Fruit fly (Drosophila melanogaster) whole organism, embryonic: ENCODE data around the gene CG43051.

Experiments
- CG10209 ChIP-seq: fragments of 200-800 bp; sonication (Bioruptor generic); optimal IDR thresholded peaks from 3 replicates; lab custom pipeline; 2017; ENCODE audit warnings: missing biosample characterization, mild to moderate bottlenecking, missing genetic modification characterization, missing genetic modification reagents
- CG10462 ChIP-seq: fragments of 200-800 bp; sonication (Bioruptor generic); optimal IDR thresholded peaks from 2 replicates; lab custom pipeline; 2016; ENCODE audit warnings: missing biosample characterization, missing genetic modification characterization
- CG11093 ChIP-seq: fragments of 200-800 bp; sonication (Bioruptor generic); IDR thresholded peaks from 3 replicates; pipeline ENCODE4 v1.3.6; 2022; ENCODE audit warnings: missing biosample characterization, missing genetic modification characterization
- CG11456 ChIP-seq: fragments of 200-800 bp; sonication (Bioruptor generic); IDR thresholded peaks from 3 replicates; pipeline ENCODE4 v1.3.6; 2022; ENCODE audit warnings: missing biosample characterization, missing genetic modification characterization
- CG11695 ChIP-seq: fragments of 200-800 bp; sonication (Bioruptor generic); IDR thresholded peaks from 3 replicates; pipeline ENCODE4 v1.3.6; 2022; ENCODE audit warnings: missing biosample characterization, missing genetic modification characterization
- CG12236 ChIP-seq: fragments of 200-800 bp; sonication (Bioruptor generic); optimal IDR thresholded peaks from 2 replicates; lab custom pipeline; 2016; ENCODE audit warnings: missing biosample characterization, missing genetic modification characterization
- CG15269 ChIP-seq: fragments of 200-800 bp; sonication (Bioruptor generic); optimal IDR thresholded peaks from 2 replicates; lab custom pipeline; 2018; ENCODE audit warnings: missing biosample characterization, mild to moderate bottlenecking, missing genetic modification characterization, moderate library complexity
- CG17802 ChIP-seq: fragments of 200-800 bp; sonication (Bioruptor generic); optimal IDR thresholded peaks from 2 replicates; lab custom pipeline; 2018; ENCODE audit warnings: missing biosample characterization, mild to moderate bottlenecking, missing genetic modification characterization, moderate library complexity
- CG18262 ChIP-seq: fragments of 200-800 bp; optimal IDR thresholded peaks from 3 replicates; lab custom pipeline; 2019; ENCODE audit warnings: missing biosample characterization, mild to moderate bottlenecking, missing genetic modification characterization, moderate library complexity
- CG33557 ChIP-seq: fragments of 200-800 bp; sonication (Bioruptor generic); optimal IDR thresholded peaks from 2 replicates; lab custom pipeline; 2019; ENCODE audit warnings: missing biosample characterization, mild to moderate bottlenecking, missing genetic modification characterization, moderate library complexity
- CG4424 ChIP-seq: fragments of 200-800 bp; sonication (Bioruptor generic); optimal IDR thresholded peaks from 3 replicates; lab custom pipeline; 2016; ENCODE audit warnings: missing biosample characterization, missing genetic modification characterization
- CG4730 ChIP-seq: fragments of 200-800 bp; sonication (Bioruptor generic); IDR thresholded peaks from 2 replicates; pipeline ENCODE4 v1.3.6; 2022; ENCODE audit warnings: missing biosample characterization, missing genetic modification characterization
- CG5953 ChIP-seq: fragments of 200-800 bp; sonication (Bioruptor generic); IDR thresholded peaks from 2 replicates; pipeline ENCODE4 v1.3.6; 2022; ENCODE audit warnings: missing biosample characterization, missing genetic modification characterization
- CG7372 ChIP-seq: fragments of 200-800 bp; sonication (Bioruptor generic); IDR thresholded peaks from 2 replicates; pipeline ENCODE4 v1.3.6; 2022; ENCODE audit warnings: missing biosample characterization, missing genetic modification characterization
- CG9876 ChIP-seq: fragments of 200-800 bp; sonication (Bioruptor generic); optimal IDR thresholded peaks from 2 replicates; lab custom pipeline; 2016; ENCODE audit warnings: missing biosample characterization, missing genetic modification characterization
- Dek ChIP-seq: fragments of 200-800 bp; sonication (Bioruptor generic); optimal IDR thresholded peaks from 3 replicates; lab custom pipeline; 2019; ENCODE audit warnings: missing biosample characterization, mild to moderate bottlenecking, missing genetic modification characterization, moderate library complexity
- E2f2 ChIP-seq: fragments of 200-800 bp; sonication (Bioruptor generic); IDR thresholded peaks from 2 replicates; pipeline ENCODE4 v1.3.6; 2022; ENCODE audit warnings: missing biosample characterization, missing genetic modification characterization
- Eip74EF ChIP-seq, 2 experiments: fragments of 200-800 bp in 1 of 2; fragments of >200 bp in 1 of 2; sonication (Bioruptor generic) in 1 of 2; optimal IDR thresholded peaks; 2 replicates each; lab custom pipeline; 2017 to 2019; ENCODE audit warnings: missing biosample characterization in 2 of 2, missing genetic modification characterization in 2 of 2, mild to moderate bottlenecking in 1 of 2, moderate library complexity in 1 of 2
- H2.0 ChIP-seq: fragments of 200-800 bp; sonication (Bioruptor generic); IDR thresholded peaks from 2 replicates; pipeline ENCODE4 v1.3.6; 2022; ENCODE audit warnings: missing biosample characterization, missing genetic modification characterization
- HLH4C ChIP-seq: fragments of 200-800 bp; sonication (Bioruptor generic); IDR thresholded peaks from 3 replicates; pipeline ENCODE4 v1.3.6; 2022; ENCODE audit warnings: missing biosample characterization, missing genetic modification characterization; ENCODE audit not compliant: partially characterized antibody
- Hmr ChIP-seq: fragments of 200-800 bp; sonication (Bioruptor generic); optimal IDR thresholded peaks from 3 replicates; lab custom pipeline; 2017; ENCODE audit warnings: mild to moderate bottlenecking, missing biosample characterization, missing genetic modification reagents, missing genetic modification characterization
- NfI ChIP-seq: fragments of 200-800 bp; sonication (Bioruptor generic); optimal IDR thresholded peaks from 3 replicates; lab custom pipeline; 2018; ENCODE audit warnings: missing biosample characterization, mild to moderate bottlenecking, missing genetic modification characterization, moderate library complexity
- Rx ChIP-seq: fragments of 200-800 bp; sonication (Bioruptor generic); IDR thresholded peaks from 2 replicates; pipeline ENCODE4 v1.3.6; 2022; ENCODE audit warnings: missing biosample characterization, missing genetic modification characterization
- Stat92E ChIP-seq, 3 experiments: fragments of >200 bp in 2 of 3; fragments of 200-800 bp in 1 of 3; sonication (Bioruptor generic) in 1 of 3; optimal IDR thresholded peaks; 2 replicates each; lab custom pipeline; 2017 to 2019; ENCODE audit warnings: missing biosample characterization in 3 of 3, missing genetic modification characterization in 3 of 3, mild to moderate bottlenecking in 1 of 3, moderate library complexity in 1 of 3
- Trl ChIP-seq, 3 experiments: fragments of >200 bp in 2 of 3; fragments of 200-800 bp in 1 of 3; sonication (Bioruptor generic) in 1 of 3; optimal IDR thresholded peaks; 2 replicates in 1 of 3; 3 replicates in 2 of 3; lab custom pipeline; 2016 to 2017; ENCODE audit warnings: missing biosample characterization in 1 of 3, missing genetic modification characterization in 1 of 3
- abd-A ChIP-seq: fragments of 200-800 bp; sonication (Bioruptor generic); optimal IDR thresholded peaks from 3 replicates; lab custom pipeline; 2019; ENCODE audit warnings: missing biosample characterization, mild to moderate bottlenecking, missing genetic modification characterization, moderate library complexity
- btn ChIP-seq: fragments of 200-800 bp; sonication (Bioruptor generic); optimal IDR thresholded peaks from 2 replicates; lab custom pipeline; 2016; ENCODE audit warnings: missing biosample characterization, missing genetic modification characterization
- crc ChIP-seq: fragments of 200-800 bp; sonication (Bioruptor generic); optimal IDR thresholded peaks from 2 replicates; lab custom pipeline; 2016; ENCODE audit warnings: missing biosample characterization, missing genetic modification characterization
- dan ChIP-seq: fragments of 200-800 bp; sonication (Bioruptor generic); IDR thresholded peaks from 2 replicates; pipeline ENCODE4 v1.3.6; 2022; ENCODE audit warnings: missing biosample characterization, missing genetic modification characterization
- eyg ChIP-seq: fragments of 200-800 bp; sonication (Bioruptor generic); optimal IDR thresholded peaks from 3 replicates; lab custom pipeline; 2016; ENCODE audit warnings: missing biosample characterization, missing genetic modification characterization
- fd96Cb ChIP-seq: fragments of 200-800 bp; sonication (Bioruptor generic); optimal IDR thresholded peaks from 2 replicates; lab custom pipeline; 2018; ENCODE audit warnings: missing biosample characterization, mild to moderate bottlenecking, missing genetic modification characterization, moderate library complexity
- fu2 ChIP-seq: fragments of 200-800 bp; sonication (Bioruptor generic); optimal IDR thresholded peaks from 2 replicates; lab custom pipeline; 2016; ENCODE audit warnings: missing biosample characterization, missing genetic modification characterization
- gsb ChIP-seq: fragments of 200-800 bp; sonication (Bioruptor generic); IDR thresholded peaks from 2 replicates; pipeline ENCODE4 v1.3.6; 2022; ENCODE audit warnings: missing biosample characterization, missing genetic modification characterization
- ken ChIP-seq: fragments of 200-800 bp; sonication (Bioruptor generic); IDR thresholded peaks from 3 replicates; pipeline ENCODE4 v1.3.6; 2022; ENCODE audit warnings: missing biosample characterization, missing genetic modification characterization
- lab ChIP-seq: fragments of 200-800 bp; sonication (Bioruptor generic); optimal IDR thresholded peaks from 3 replicates; lab custom pipeline; 2017; ENCODE audit warnings: missing biosample characterization, missing genetic modification characterization, mild to moderate bottlenecking, moderate library complexity, missing genetic modification reagents
- lmd ChIP-seq: fragments of 200-800 bp; sonication (Bioruptor generic); IDR thresholded peaks from 2 replicates; pipeline ENCODE4 v1.3.6; 2022; ENCODE audit warnings: missing biosample characterization, missing genetic modification characterization
- maf-S ChIP-seq: fragments of 200-800 bp; sonication (Bioruptor generic); optimal IDR thresholded peaks from 2 replicates; lab custom pipeline; 2016; ENCODE audit warnings: missing biosample characterization, missing genetic modification characterization
- mirr ChIP-seq: fragments of 200-800 bp; sonication (Bioruptor generic); optimal IDR thresholded peaks from 3 replicates; lab custom pipeline; 2018; ENCODE audit warnings: missing biosample characterization, mild to moderate bottlenecking, missing genetic modification characterization
- nau ChIP-seq: fragments of 200-800 bp; sonication (Bioruptor generic); optimal IDR thresholded peaks from 3 replicates; lab custom pipeline; 2017; ENCODE audit warnings: missing biosample characterization, mild to moderate bottlenecking, missing genetic modification characterization, missing genetic modification reagents
- pita ChIP-seq: fragments of 200-800 bp; sonication (Bioruptor generic); optimal IDR thresholded peaks from 2 replicates; lab custom pipeline; 2017; ENCODE audit warnings: missing biosample characterization, mild to moderate bottlenecking, missing genetic modification characterization
- pum ChIP-seq: fragments of 200-800 bp; sonication (Bioruptor generic); optimal IDR thresholded peaks from 2 replicates; lab custom pipeline; 2016; ENCODE audit warnings: missing biosample characterization, missing genetic modification characterization
- seq ChIP-seq: fragments of 200-800 bp; sonication (Bioruptor generic); IDR thresholded peaks from 2 replicates; pipeline ENCODE4 v1.3.6; 2022; ENCODE audit warnings: missing biosample characterization, missing genetic modification characterization
- sisA ChIP-seq: fragments of 200-800 bp; sonication (Bioruptor generic); IDR thresholded peaks from 2 replicates; pipeline ENCODE4 v1.3.6; 2022; ENCODE audit warnings: missing biosample characterization, missing genetic modification characterization
- so ChIP-seq: fragments of 200-800 bp; sonication (Bioruptor generic); IDR thresholded peaks from 3 replicates; pipeline ENCODE4 v1.3.6; 2022; ENCODE audit warnings: missing biosample characterization, missing genetic modification characterization
- sr ChIP-seq: fragments of 200-800 bp; sonication (Bioruptor generic); IDR thresholded peaks from 3 replicates; pipeline ENCODE4 v1.3.6; 2022; ENCODE audit warnings: missing biosample characterization, missing genetic modification characterization
- trem ChIP-seq: fragments of 200-800 bp; optimal IDR thresholded peaks from 3 replicates; lab custom pipeline; 2019; ENCODE audit warnings: missing biosample characterization, mild to moderate bottlenecking, missing genetic modification characterization, moderate library complexity
- unpg ChIP-seq: fragments of 200-800 bp; sonication (Bioruptor generic); optimal IDR thresholded peaks from 3 replicates; lab custom pipeline; 2018; ENCODE audit warnings: missing biosample characterization, mild to moderate bottlenecking, missing genetic modification characterization, moderate library complexity
- wor ChIP-seq: fragments of 200-800 bp; sonication (Bioruptor generic); IDR thresholded peaks from 2 replicates; pipeline ENCODE4 v1.3.6; 2022; ENCODE audit warnings: missing biosample characterization, missing genetic modification characterization

Gene CG43051

dm6 chr2L:12460767-12461739 is 46.7 kb upstream of the CG43051 start (continued):
- no peak for TF ChIP-seq HLH4C
- TF ChIP-seq CG4424 (GFP tag; lab: Kevin White, UChicago), result no peak
- TF ChIP-seq CG33557 (GFP tag; lab: Kevin White, UChicago), result peak; percentile 66
- TF ChIP-seq dan, result no peak
- TF ChIP-seq NfI (GFP tag; lab: Kevin White, UChicago), result peak; percentile 47
- TF ChIP-seq Hmr, result peak; percentile 90
- no peak for TF ChIP-seq CG11093 (GFP tag; lab: Robert Waterston, UW)
- no peak for TF ChIP-seq CG9876 (GFP tag; lab: Kevin White, UChicago)
- TF ChIP-seq Dek, result peak; percentile 67
- TF ChIP-seq maf-S (GFP tag; lab: Kevin White, UChicago), result peak; percentile 18
- TF ChIP-seq Rx (GFP tag; lab: Robert Waterston, UW), result no peak
- TF ChIP-seq crc, result no peak
- peak; percentile 60 for TF ChIP-seq unpg (GFP tag; lab: Kevin White, UChicago)
- TF ChIP-seq abd-A (tag; lab: Kevin White, UChicago), result peak; percentile 99
- TF ChIP-seq Trl (optimal IDR thresholded peaks at IDR 0.05; lab: Kevin White, UChicago), result peak; percentile 99
- TF ChIP-seq Trl (GFP tag; optimal IDR thresholded peaks at IDR 0.05; lab: Kevin White, UChicago), result peak; percentile 70
- TF ChIP-seq CG11695, result peak; percentile 46; the same call in 1 of the 3 replicates
- peak; percentile 74 for TF ChIP-seq CG5953 (GFP tag; lab: Robert Waterston, UW)
- TF ChIP-seq lab (GFP tag; lab: Kevin White, UChicago), result peak; percentile 94
- TF ChIP-seq eyg (GFP tag; lab: Kevin White, UChicago), result peak; percentile 32
- TF ChIP-seq btn (GFP tag; lab: Kevin White, UChicago), result no peak
- TF ChIP-seq lmd, result no peak
- no peak for TF ChIP-seq wor (GFP tag; lab: Robert Waterston, UW)
- peak in 1 of 2 experiments; percentile 59 for TF ChIP-seq Eip74EF (GFP tag; optimal IDR thresholded peaks at IDR 0.05; lab: Kevin White, UChicago)
- no peak for TF ChIP-seq H2.0
- peak; percentile 84 for TF ChIP-seq nau (GFP tag; lab: Kevin White, UChicago)
- no peak for TF ChIP-seq ken (GFP tag; lab: Robert Waterston, UW)
- no peak for TF ChIP-seq sisA (GFP tag; lab: Robert Waterston, UW)
- peak; percentile 82; the same call in 2 of the 3 replicates for TF ChIP-seq so (GFP tag; lab: Robert Waterston, UW)
- peak; percentile 9 for TF ChIP-seq trem (tag; lab: Kevin White, UChicago)
- peak; percentile 56 for TF ChIP-seq CG15269
- TF ChIP-seq CG10209 (GFP tag; lab: Kevin White, UChicago), result peak; percentile 63
- TF ChIP-seq CG7372 (GFP tag; lab: Robert Waterston, UW), result no peak
- TF ChIP-seq pita (GFP tag; lab: Kevin White, UChicago), result no peak
- no peak; the same call in 1 of the 2 replicates for TF ChIP-seq E2f2 (GFP tag; lab: Robert Waterston, UW)
- TF ChIP-seq sr (GFP tag; lab: Robert Waterston, UW), result peak; percentile 18; the same call in 2 of the 3 replicates
- TF ChIP-seq fd96Cb (tag; lab: Kevin White, UChicago), result no peak
- TF ChIP-seq CG11456, result peak; percentile 61; the same call in 1 of the 3 replicates
- TF ChIP-seq CG10462 (GFP tag; lab: Kevin White, UChicago), result peak; percentile 25
- no peak for TF ChIP-seq pum (GFP tag; lab: Kevin White, UChicago)
- no peak for TF ChIP-seq CG12236 (GFP tag; lab: Kevin White, UChicago)
- TF ChIP-seq seq (GFP tag; lab: Robert Waterston, UW), result peak; percentile 71; the same call in 1 of the 2 replicates
- peak; percentile 55 for TF ChIP-seq CG18262 (tag; lab: Kevin White, UChicago)
- no peak for TF ChIP-seq gsb
- TF ChIP-seq CG4730 (GFP tag; lab: Robert Waterston, UW), result no peak
- TF ChIP-seq fu2 (GFP tag; lab: Kevin White, UChicago), result no peak
- TF ChIP-seq mirr (GFP tag; lab: Kevin White, UChicago), result peak; percentile 96
- TF ChIP-seq CG17802 (tag; lab: Kevin White, UChicago), result no peak
- no peak for TF ChIP-seq Stat92E (GFP tag; optimal IDR thresholded peaks at IDR 0.05; lab: Kevin White, UChicago)
